Worm (Caenorhabditis elegans): ENCODE measurements around the gene sedl-1.

DNA sequence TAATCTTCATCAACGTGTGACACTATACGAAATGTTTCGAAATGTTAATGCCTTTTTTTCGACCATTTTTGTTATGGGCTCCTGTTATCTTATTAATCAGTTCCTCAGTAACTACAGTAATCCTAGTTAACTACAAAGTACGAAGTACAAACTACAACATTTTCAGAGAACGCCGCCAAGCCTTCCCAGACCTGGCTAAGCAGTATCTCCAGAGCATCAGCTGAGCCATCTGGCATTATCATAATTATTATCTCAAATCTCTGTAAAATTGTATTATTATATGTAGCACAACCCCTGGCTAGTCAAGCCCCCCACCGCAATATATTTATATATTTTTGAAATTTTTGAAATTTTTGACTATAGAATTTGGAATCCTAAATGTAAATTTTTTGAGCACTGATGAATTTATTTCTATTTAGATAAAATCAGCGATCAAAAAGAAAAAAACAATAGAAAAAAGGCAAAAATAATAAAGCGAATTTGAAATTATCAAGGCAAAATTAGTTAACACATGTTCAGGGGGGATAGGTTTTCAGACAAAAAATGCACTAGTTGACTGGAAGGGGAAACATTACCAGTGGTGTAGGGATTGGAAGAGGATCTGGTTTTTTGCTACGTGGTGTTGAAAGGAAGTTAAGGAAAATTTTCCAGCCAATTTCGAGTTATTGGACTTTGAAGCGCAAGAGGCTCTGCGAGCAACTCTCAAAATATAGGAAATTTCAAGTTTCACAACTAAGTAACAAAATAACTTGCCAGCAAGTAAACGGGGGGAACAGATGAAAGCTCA is 11.9 kb upstream of the sedl-1 start:
- TF ChIP-seq tra-4 (tag; optimal IDR thresholded peaks at IDR 0.05) = no peak
- TF ChIP-seq hnd-1 (tag; optimal IDR thresholded peaks at IDR 0.05) = no peak
- TF ChIP-seq tbx-11 (GFP tag; IDR thresholded peaks at IDR 0.05) = no peak

Data from whole organism, early embryonic.